Fruit fly (Drosophila melanogaster): ENCODE data around the gene CG45263.

The CG45263 gene

DNA sequence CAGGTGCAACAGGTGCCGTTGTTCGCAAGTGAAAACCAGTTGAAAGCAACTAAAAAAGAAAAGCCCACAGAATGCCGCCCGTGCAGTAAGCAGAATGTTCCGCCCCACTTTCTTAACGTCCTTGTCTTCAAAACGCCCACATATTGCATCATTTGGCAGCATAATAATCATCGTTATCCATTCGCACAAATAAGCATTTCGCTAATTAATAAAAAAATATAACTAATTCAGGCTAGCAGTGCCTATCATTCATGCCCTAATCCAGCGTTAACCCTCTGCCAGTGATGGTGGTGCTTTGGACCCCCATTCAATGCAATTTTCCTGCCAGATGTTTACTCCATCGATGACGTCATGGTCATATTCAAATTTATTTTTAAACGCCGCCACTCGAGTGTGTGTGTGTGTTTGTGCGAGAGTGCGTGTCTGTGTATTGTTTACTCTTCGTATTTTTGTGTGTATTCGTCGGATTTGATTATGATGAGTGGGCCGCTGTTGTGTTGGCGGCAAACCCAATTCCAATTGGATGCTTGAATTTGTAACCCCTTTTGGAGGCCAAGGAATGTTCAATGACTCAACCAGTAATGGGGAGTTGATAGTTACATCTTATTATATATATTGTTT lies 119.9 kb downstream of the CG45263 start (continued):
- TF ChIP-seq Nf-YB (GFP tag; optimal IDR thresholded peaks at IDR 0.05) (peak; percentile 45), lab (GFP tag; optimal IDR thresholded peaks at IDR 0.05) (peak; percentile 10), CG4707 (GFP tag; optimal IDR thresholded peaks at IDR 0.05) (no peak), sim (GFP tag; IDR thresholded peaks at IDR 0.05) (no peak), Lhr (GFP tag; optimal IDR thresholded peaks at IDR 0.05) (no peak), NfI (GFP tag; optimal IDR thresholded peaks at IDR 0.05) (peak; percentile 25), pb (GFP tag; optimal IDR thresholded peaks at IDR 0.05) (no peak), vvl (GFP tag; IDR thresholded peaks at IDR 0.05) (peak; percentile 57), CG8924 (tag; optimal IDR thresholded peaks at IDR 0.05) (peak; percentile 1), scrt (GFP tag; optimal IDR thresholded peaks at IDR 0.05) (peak; percentile 29), Max (GFP tag; optimal IDR thresholded peaks at IDR 0.05) (peak; percentile 2), B-H2 (GFP tag; optimal IDR thresholded peaks at IDR 0.05) (peak; percentile 27), CG16813 (GFP tag; IDR thresholded peaks at IDR 0.05; ENCODE audit: partially characterized antibody) (no peak), ab (GFP tag; optimal IDR thresholded peaks at IDR 0.05) (no peak), CG34376 (GFP tag; optimal IDR thresholded peaks at IDR 0.05) (peak; percentile 12), ftz-f1 (GFP tag; optimal IDR thresholded peaks at IDR 0.05) (peak; percentile 32), CG1603 (tag; optimal IDR thresholded peaks at IDR 0.05) (peak; percentile 22), twi (tag; optimal IDR thresholded peaks at IDR 0.05) (peak; percentile 72), knrl (GFP tag; IDR thresholded peaks at IDR 0.05; ENCODE audit: partially characterized antibody) (no peak), CG18599 (GFP tag; optimal IDR thresholded peaks at IDR 0.05) (peak; percentile 5), CG14014 (GFP tag; IDR thresholded peaks at IDR 0.05) (no peak), fd64A (GFP tag; optimal IDR thresholded peaks at IDR 0.05) (peak; percentile 41), E2f2 (GFP tag; IDR thresholded peaks at IDR 0.05) (peak; percentile 37; the same call in 1 of the 2 replicates), CG15073 (GFP tag; optimal IDR thresholded peaks at IDR 0.05) (no peak), oc (tag; optimal IDR thresholded peaks at IDR 0.05) (peak; percentile 28), eve (GFP tag; optimal IDR thresholded peaks at IDR 0.05) (peak in 1 of 2 experiments; percentile 73), CG16779 (GFP tag; IDR thresholded peaks at IDR 0.05) (no peak), kay (GFP tag; optimal IDR thresholded peaks at IDR 0.05) (peak; percentile 20), Nf-YC (tag; optimal IDR thresholded peaks at IDR 0.05) (peak; percentile 73), sd (tag; optimal IDR thresholded peaks at IDR 0.05) (peak; percentile 83), BtbVII (GFP tag; optimal IDR thresholded peaks at IDR 0.05) (peak; percentile 89), H2.0 (GFP tag; IDR thresholded peaks at IDR 0.05) (no peak), Pdp1 (GFP tag; optimal IDR thresholded peaks at IDR 0.05) (peak in 1 of 2 experiments; percentile 73), Deaf1 (tag; optimal IDR thresholded peaks at IDR 0.05) (peak; percentile 69), cg (GFP tag; optimal IDR thresholded peaks at IDR 0.05) (peak; percentile 92), row (GFP tag; IDR thresholded peaks at IDR 0.05) (0 out of 3 replicates have a peak, but pooled peaks have one; percentile 2), Elba2 (GFP tag; optimal IDR thresholded peaks at IDR 0.05) (peak; percentile 2), chinmo (GFP tag; IDR thresholded peaks at IDR 0.05; ENCODE audit: partially characterized antibody) (peak; percentile 85; the same call in 2 of the 4 replicates)

DNA sequence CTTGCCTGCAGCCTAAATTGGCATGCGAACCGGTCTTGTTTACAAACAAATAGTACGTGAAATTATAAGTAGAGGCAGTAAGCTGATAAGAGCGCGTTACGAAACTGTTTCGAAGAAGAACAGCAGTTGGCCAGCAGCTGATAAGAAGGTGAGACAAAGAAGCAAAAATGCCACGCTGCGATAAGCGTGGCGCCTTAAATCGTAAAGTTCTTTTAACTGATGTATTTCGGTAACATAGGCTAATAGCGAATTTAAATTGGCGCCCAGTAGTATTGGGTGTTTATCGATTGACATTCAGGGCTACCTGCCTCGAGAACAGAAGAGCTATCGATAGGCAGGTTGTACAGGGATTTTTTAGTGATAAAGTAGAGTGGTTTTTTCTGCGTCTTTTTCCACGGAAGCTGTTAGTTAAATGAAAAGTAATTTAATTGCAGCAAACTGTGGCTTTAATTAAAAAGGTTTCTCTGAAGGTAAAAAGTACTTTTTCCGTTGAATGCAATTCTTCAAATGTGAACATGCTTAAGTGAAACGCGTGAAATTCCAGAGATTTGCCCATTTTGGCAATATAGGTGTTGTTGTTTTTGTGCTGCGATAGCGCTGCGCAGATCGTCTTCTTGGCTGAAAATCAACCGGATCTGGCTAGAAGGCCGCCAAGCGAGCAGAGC lies 120.7 kb downstream of the CG45263 start, which contains the start of gene stck:
Gene stck (plus strand): TSS at position 353 of the 665 bp plus-strand sequence.
- TF ChIP-seq amos (GFP tag; IDR thresholded peaks at IDR 0.05; ENCODE audit: partially characterized antibody) (peak; percentile 71; the same call in 1 of the 2 replicates), CG2712 (tag; optimal IDR thresholded peaks at IDR 0.05) (peak; percentile 7), Myb (GFP tag; optimal IDR thresholded peaks at IDR 0.05) (peak; percentile 25), Chrac-16 (GFP tag; optimal IDR thresholded peaks at IDR 0.05) (no peak), CG13624 (GFP tag; optimal IDR thresholded peaks at IDR 0.05) (peak; percentile 36), Sry-δ (GFP tag; optimal IDR thresholded peaks at IDR 0.05) (peak; percentile 79), stwl (tag; optimal IDR thresholded peaks at IDR 0.05) (peak; percentile 31), Spps (tag; optimal IDR thresholded peaks at IDR 0.05) (no peak), Hr3 (GFP tag; optimal IDR thresholded peaks at IDR 0.05) (no peak), PHDP (tag; optimal IDR thresholded peaks at IDR 0.05) (no peak), CG15073 (GFP tag; optimal IDR thresholded peaks at IDR 0.05) (no peak), Doc3 (GFP tag; IDR thresholded peaks at IDR 0.05; ENCODE audit: partially characterized antibody) (0 out of 3 replicates have a peak, but pooled peaks have one; percentile 26)

Data from whole organism, embryonic.